Fruit fly (Drosophila melanogaster): ENCODE data around the gene CG4911.
A peak's percentile ranks its signal among the peaks of the same experiment; 100 is the strongest.

Gene CG4911

DNA sequence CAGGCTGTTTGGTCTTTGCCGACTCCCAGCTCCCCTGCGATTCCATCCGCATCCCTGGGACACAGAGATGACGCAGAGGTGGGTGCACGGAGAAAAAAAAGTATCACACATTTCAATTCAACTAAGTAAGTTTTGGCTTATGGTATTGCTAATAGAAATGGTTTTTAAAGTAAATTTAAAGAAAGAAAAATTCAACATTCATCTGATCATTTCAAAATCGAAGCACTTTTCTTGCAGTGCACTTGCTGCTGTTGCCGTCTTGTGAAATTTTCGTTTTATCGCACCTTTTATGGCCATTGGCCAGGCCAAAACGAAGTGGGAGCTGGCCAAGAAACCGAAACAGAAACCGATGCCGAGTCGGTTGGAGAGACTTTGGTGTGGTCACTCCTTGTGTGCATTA is 27.2 kb downstream of the CG4911 start (continued):
- TF ChIP-seq repo (GFP tag; optimal IDR thresholded peaks at IDR 0.05) (peak; percentile 36), ato (GFP tag; IDR thresholded peaks at IDR 0.05; ENCODE audit: partially characterized antibody) (no peak), Sry-δ (GFP tag; optimal IDR thresholded peaks at IDR 0.05) (peak; percentile 26), CG1024 (GFP tag; IDR thresholded peaks at IDR 0.05) (peak; percentile 58), CG14441 (GFP tag; IDR thresholded peaks at IDR 0.05) (peak; percentile 81), CG33213 (GFP tag; optimal IDR thresholded peaks at IDR 0.05) (peak; percentile 39), chinmo (GFP tag; IDR thresholded peaks at IDR 0.05; ENCODE audit: partially characterized antibody) (no peak), insv (GFP tag; optimal IDR thresholded peaks at IDR 0.05) (no peak), ATbp (GFP tag; optimal IDR thresholded peaks at IDR 0.05) (peak; percentile 38), zen2 (GFP tag; IDR thresholded peaks at IDR 0.05; ENCODE audit: partially characterized antibody) (no peak), CG7357 (GFP tag; IDR thresholded peaks at IDR 0.05) (peak; percentile 42; the same call in 1 of the 3 replicates), CG4820 (GFP tag; optimal IDR thresholded peaks at IDR 0.05) (peak; percentile 68), HHEX (GFP tag; optimal IDR thresholded peaks at IDR 0.05) (peak; percentile 65), CG7556 (GFP tag; optimal IDR thresholded peaks at IDR 0.05) (peak; percentile 50), fd64A (GFP tag; optimal IDR thresholded peaks at IDR 0.05) (peak; percentile 28), Optix (GFP tag; IDR thresholded peaks at IDR 0.05) (peak; percentile 61; the same call in 2 of the 3 replicates), CG4404 (GFP tag; IDR thresholded peaks at IDR 0.05) (peak; percentile 77), CG10321 (GFP tag; IDR thresholded peaks at IDR 0.05) (no peak; the same call in 1 of the 2 replicates), CG6765 (GFP tag; optimal IDR thresholded peaks at IDR 0.05) (peak; percentile 18), CG15011 (GFP tag; optimal IDR thresholded peaks at IDR 0.05) (no peak), Eip74EF (GFP tag; optimal IDR thresholded peaks at IDR 0.05) (peak in 1 of 2 experiments; percentile 50), sr (GFP tag; IDR thresholded peaks at IDR 0.05) (peak; percentile 48; the same call in 1 of the 3 replicates), CG10366 (GFP tag; IDR thresholded peaks at IDR 0.05) (peak; percentile 71), Dp (GFP tag; optimal IDR thresholded peaks at IDR 0.05) (no peak), gce (GFP tag; IDR thresholded peaks at IDR 0.05) (peak; percentile 73; the same call in 1 of the 3 replicates), CG8944 (GFP tag; optimal IDR thresholded peaks at IDR 0.05) (peak; percentile 0), disco-r (GFP tag; optimal IDR thresholded peaks at IDR 0.05) (no peak), sob (GFP tag; IDR thresholded peaks at IDR 0.05) (peak; percentile 63), CG15601 (tag; optimal IDR thresholded peaks at IDR 0.05) (no peak), tll (GFP tag; optimal IDR thresholded peaks at IDR 0.05) (peak in 1 of 2 experiments; percentile 33), Dfd (GFP tag; optimal IDR thresholded peaks at IDR 0.05) (no peak), CG16815 (GFP tag; optimal IDR thresholded peaks at IDR 0.05) (peak; percentile 21), HLH4C (GFP tag; IDR thresholded peaks at IDR 0.05; ENCODE audit: partially characterized antibody) (no peak), CG9817 (tag; optimal IDR thresholded peaks at IDR 0.05) (no peak), dati (GFP tag; IDR thresholded peaks at IDR 0.05) (peak; percentile 66; the same call in 1 of the 2 replicates), lmd (GFP tag; IDR thresholded peaks at IDR 0.05) (peak; percentile 68), HLHmδ (GFP tag; optimal IDR thresholded peaks at IDR 0.05) (no peak), CG10274 (GFP tag; optimal IDR thresholded peaks at IDR 0.05) (peak; percentile 68), CG17359 (tag; optimal IDR thresholded peaks at IDR 0.05) (peak; percentile 79), gfzf (GFP tag; optimal IDR thresholded peaks at IDR 0.05) (no peak), nerfin-2 (GFP tag; IDR thresholded peaks at IDR 0.05; ENCODE audit: partially characterized antibody) (no peak), CG8089 (GFP tag; optimal IDR thresholded peaks at IDR 0.05) (peak; percentile 34), Lpt (GFP tag; optimal IDR thresholded peaks at IDR 0.05) (no peak), CG1792 (GFP tag; optimal IDR thresholded peaks at IDR 0.05) (peak; percentile 62)
